Worm (Caenorhabditis elegans) whole organism, L1 larva: ENCODE data around the gene T16G1.18.

Source experiments
- C04F5.9 ChIP-seq: sonication (generic microtip); optimal IDR thresholded peaks from 2 replicates; lab custom pipeline; 2016; ENCODE audit warnings: missing genetic modification characterization, missing compliant biosample characterization
- aly-2 ChIP-seq: fragments of 150-350 bp; optimal IDR thresholded peaks from 2 replicates; lab custom pipeline; 2014; ENCODE audit warnings: missing biosample characterization, missing genetic modification characterization
- blmp-1 ChIP-seq: fragments of 150-350 bp; optimal IDR thresholded peaks from 2 replicates; lab custom pipeline; 2014; ENCODE audit warnings: missing biosample characterization, missing genetic modification characterization
- ceh-63 ChIP-seq: fragments of 200-800 bp; sonication (Bioruptor generic); optimal IDR thresholded peaks from 2 replicates; lab custom pipeline; 2018; ENCODE audit warnings: mild to moderate bottlenecking, missing genetic modification characterization, missing compliant biosample characterization
- ceh-88 ChIP-seq: fragments of 200-800 bp; sonication (Bioruptor generic); IDR thresholded peaks from 2 replicates; pipeline ENCODE4 v1.3.6; 2022; ENCODE audit warnings: missing genetic modification characterization, missing compliant biosample characterization
- efl-1 ChIP-seq, 4 experiments: fragments of 150-350 bp; optimal IDR thresholded peaks in 3 of 4; peaks in 1 of 4; 1 replicate in 1 of 4; 2 replicates in 3 of 4; lab custom pipeline; 2014; ENCODE audit warnings: missing biosample characterization in 2 of 4, missing genetic modification characterization in 2 of 4, missing genetic modification reagents in 2 of 4
- egl-13 ChIP-seq: sonication (generic microtip); optimal IDR thresholded peaks from 2 replicates; lab custom pipeline; 2016; ENCODE audit warnings: missing genotype, missing genetic modification reagents, missing genetic modification characterization, missing compliant biosample characterization
- egl-27 ChIP-seq, 2 experiments: fragments of 150-350 bp in 1 of 2; sonication (generic microtip); optimal IDR thresholded peaks; 3 replicates each; lab custom pipeline; 2017 to 2018; ENCODE audit warnings: missing biosample characterization in 2 of 2, missing genetic modification characterization in 2 of 2, missing genetic modification reagents in 2 of 2
- elt-2 ChIP-seq: sonication (generic microtip); optimal IDR thresholded peaks from 2 replicates; lab custom pipeline; 2016; ENCODE audit warnings: missing genetic modification characterization, mild to moderate bottlenecking, inconsistent platforms, missing compliant biosample characterization, missing genetic modification reagents
- elt-3 ChIP-seq, 6 experiments: fragments of 150-350 bp in 1 of 6; sonication (generic microtip); optimal IDR thresholded peaks; 2 replicates each; lab custom pipeline; 2017 to 2018; ENCODE audit warnings: missing biosample characterization in 6 of 6, missing genetic modification characterization in 6 of 6, inconsistent platforms in 1 of 6
- fkh-10 ChIP-seq: sonication (generic microtip); optimal IDR thresholded peaks from 2 replicates; lab custom pipeline; 2017; ENCODE audit warnings: missing biosample characterization, missing genetic modification reagents, missing genetic modification characterization
- fos-1 ChIP-seq: fragments of 150-350 bp; optimal IDR thresholded peaks from 2 replicates; lab custom pipeline; 2014; ENCODE audit warnings: missing biosample characterization, missing genetic modification characterization
- hlh-4 ChIP-seq: sonication (generic microtip); optimal IDR thresholded peaks from 2 replicates; lab custom pipeline; 2016; ENCODE audit warnings: mild to moderate bottlenecking, missing genetic modification characterization, missing compliant biosample characterization
- lin-14 ChIP-seq: fragments of 200-800 bp; sonication (Bioruptor generic); optimal IDR thresholded peaks from 2 replicates; lab custom pipeline; 2018; ENCODE audit warnings: mild to moderate bottlenecking, missing genetic modification characterization, moderate library complexity, missing compliant biosample characterization
- lin-35 ChIP-seq, 2 experiments: fragments of 150-350 bp; optimal IDR thresholded peaks; 2 replicates each; lab custom pipeline; 2014; ENCODE audit warnings: missing biosample characterization in 2 of 2, missing genetic modification characterization in 2 of 2, missing genetic modification reagents in 2 of 2
- lin-39 ChIP-seq: fragments of 150-350 bp; optimal IDR thresholded peaks from 2 replicates; lab custom pipeline; 2014; ENCODE audit warnings: missing biosample characterization, missing genetic modification reagents, missing genetic modification characterization
- mab-9 ChIP-seq: fragments of 200-800 bp; sonication (Bioruptor generic); IDR thresholded peaks from 2 replicates; pipeline ENCODE4 v1.3.6; 2022; ENCODE audit warnings: missing genetic modification reagents, missing genetic modification characterization, missing compliant biosample characterization
- mef-2 ChIP-seq: fragments of 150-350 bp; optimal IDR thresholded peaks from 2 replicates; lab custom pipeline; 2014; ENCODE audit warnings: missing biosample characterization, missing genetic modification characterization
- mep-1 ChIP-seq: fragments of 150-350 bp; optimal IDR thresholded peaks from 2 replicates; lab custom pipeline; 2014; ENCODE audit warnings: missing biosample characterization, missing genetic modification characterization
- nhr-12 ChIP-seq: sonication (generic microtip); optimal IDR thresholded peaks from 2 replicates; lab custom pipeline; 2017; ENCODE audit warnings: missing biosample characterization, missing genetic modification characterization
- nhr-20 ChIP-seq: sonication (generic microtip); optimal IDR thresholded peaks from 2 replicates; lab custom pipeline; 2016; ENCODE audit warnings: mild to moderate bottlenecking, missing genetic modification characterization, missing compliant biosample characterization
- nhr-28 ChIP-seq: fragments of 150-350 bp; optimal IDR thresholded peaks from 2 replicates; lab custom pipeline; 2014; ENCODE audit warnings: missing biosample characterization, missing genetic modification characterization
- nhr-76 ChIP-seq: sonication (generic microtip); optimal IDR thresholded peaks from 2 replicates; lab custom pipeline; 2017; ENCODE audit warnings: missing biosample characterization, missing genetic modification characterization
- nhr-84 ChIP-seq: sonication (generic microtip); optimal IDR thresholded peaks from 2 replicates; lab custom pipeline; 2017; ENCODE audit warnings: missing biosample characterization, missing genetic modification characterization
- nhr-85 ChIP-seq: sonication (generic microtip); peaks from one replicate; lab custom pipeline; 2016; ENCODE audit warnings: missing genetic modification characterization, inconsistent platforms, missing compliant biosample characterization
- pax-3 ChIP-seq: fragments of 200-800 bp; sonication (Bioruptor generic); optimal IDR thresholded peaks from 2 replicates; lab custom pipeline; 2018; ENCODE audit warnings: mild to moderate bottlenecking, missing genetic modification characterization, moderate library complexity, missing compliant biosample characterization
- snpc-4 ChIP-seq: fragments of 150-350 bp; optimal IDR thresholded peaks from 2 replicates; lab custom pipeline; 2014; ENCODE audit warnings: missing biosample characterization, missing genetic modification characterization
- tbx-2 ChIP-seq: sonication (generic microtip); optimal IDR thresholded peaks from 2 replicates; lab custom pipeline; 2016; ENCODE audit warnings: missing genetic modification characterization, missing compliant biosample characterization
- ztf-11 ChIP-seq, 2 experiments: sonication (generic microtip); optimal IDR thresholded peaks; 2 replicates each; lab custom pipeline; 2016 to 2017; ENCODE audit warnings: missing genetic modification characterization in 2 of 2, missing biosample characterization in 1 of 2, missing compliant biosample characterization in 1 of 2
- ztf-4 ChIP-seq: fragments of 150-350 bp; optimal IDR thresholded peaks from 2 replicates; lab custom pipeline; 2014; ENCODE audit warnings: missing biosample characterization, missing genetic modification characterization

The T16G1.18 gene

ce11 chrV:12919705-12920104 is 31.4 kb upstream of the T16G1.18 start, which contains the start of gene lipl-1:
Gene lipl-1 (plus strand): TSS chrV:12919986.
- TF ChIP-seq aly-2: no peak
- TF ChIP-seq tbx-2 (tag; lab: Kevin White, UChicago): no peak
- no peak for TF ChIP-seq nhr-20
- no peak for TF ChIP-seq fos-1 (tag; lab: Kevin White, UChicago)
- TF ChIP-seq egl-27 (tag; optimal IDR thresholded peaks at IDR 0.05; lab: Kevin White, UChicago): no peak
- TF ChIP-seq snpc-4: no peak
- no peak for TF ChIP-seq nhr-28 (tag; lab: Kevin White, UChicago)

DNA sequence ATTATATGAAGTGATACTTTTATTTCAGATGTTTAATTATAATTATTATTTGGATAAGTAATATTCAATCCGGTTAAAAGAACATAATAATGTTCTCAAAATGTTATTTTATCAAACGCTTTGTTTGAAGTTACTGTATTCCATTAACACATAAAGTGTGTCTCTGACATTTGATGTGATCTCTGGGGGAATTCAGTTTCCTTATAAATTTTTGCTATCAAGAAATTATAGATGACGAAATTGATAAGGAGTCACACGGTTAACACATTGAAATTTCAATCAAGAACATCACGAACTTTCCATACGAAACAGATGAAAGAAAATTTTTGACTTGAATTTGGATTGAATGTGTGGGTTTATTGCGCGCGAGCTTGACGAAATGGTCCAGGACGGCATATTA is 29.4 kb upstream of the T16G1.18 start:
- no peak for TF ChIP-seq C04F5.9
- peak in 1 of 2 experiments; percentile 26 for TF ChIP-seq lin-35 (GFP tag; optimal IDR thresholded peaks at IDR 0.05; lab: Kevin White, UChicago)
- peak; percentile 15 for TF ChIP-seq pax-3 (tag; lab: Kevin White, UChicago)
- peak; percentile 15 for TF ChIP-seq nhr-20
- TF ChIP-seq elt-2 (tag; lab: Kevin White, UChicago): peak; percentile 74
- TF ChIP-seq, all 84 proteins: peak for 4

DNA sequence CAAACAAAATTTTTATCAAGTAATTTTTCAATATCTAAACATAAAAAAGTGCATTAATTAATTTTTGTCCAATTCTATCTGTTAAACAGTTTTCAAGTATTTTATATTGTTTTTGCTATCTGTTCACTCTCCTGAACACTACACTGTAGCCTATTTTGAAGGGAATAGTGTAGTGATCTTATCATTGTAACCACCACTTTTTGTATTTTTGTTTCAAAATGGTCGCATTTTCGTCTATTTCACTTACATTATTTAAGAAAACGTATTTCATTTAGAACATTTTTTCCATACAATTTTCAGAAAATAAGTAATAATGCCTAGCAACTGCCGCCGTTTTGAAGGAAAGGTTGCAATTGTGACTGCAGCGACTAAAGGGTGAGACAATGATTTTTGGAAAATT is 28.8 kb upstream of the T16G1.18 start, which contains the start of gene dhrs-4:
Gene dhrs-4 (plus strand): TSS at position 301 of the 400 bp plus-strand sequence.
- no peak for TF ChIP-seq nhr-76
- peak; percentile 14 for TF ChIP-seq nhr-20

- TF ChIP-seq lin-35 (GFP tag; optimal IDR thresholded peaks at IDR 0.05; lab: Kevin White, UChicago): no peak
- TF ChIP-seq mef-2: no peak
- TF ChIP-seq efl-1 (optimal IDR thresholded peaks at IDR 0.05; lab: Kevin White, UChicago): no peak
- TF ChIP-seq efl-1 (GFP tag; optimal IDR thresholded peaks at IDR 0.05 in 1 of 2; lab: Kevin White, UChicago): peak in 1 of 2 experiments; percentile 12
Observed at ce11 chrV:12924128-12924527, 27.0 kb upstream of the T16G1.18 start, which contains the start of gene pqn-67. Gene pqn-67 (plus strand): TSS chrV:12924428.

DNA sequence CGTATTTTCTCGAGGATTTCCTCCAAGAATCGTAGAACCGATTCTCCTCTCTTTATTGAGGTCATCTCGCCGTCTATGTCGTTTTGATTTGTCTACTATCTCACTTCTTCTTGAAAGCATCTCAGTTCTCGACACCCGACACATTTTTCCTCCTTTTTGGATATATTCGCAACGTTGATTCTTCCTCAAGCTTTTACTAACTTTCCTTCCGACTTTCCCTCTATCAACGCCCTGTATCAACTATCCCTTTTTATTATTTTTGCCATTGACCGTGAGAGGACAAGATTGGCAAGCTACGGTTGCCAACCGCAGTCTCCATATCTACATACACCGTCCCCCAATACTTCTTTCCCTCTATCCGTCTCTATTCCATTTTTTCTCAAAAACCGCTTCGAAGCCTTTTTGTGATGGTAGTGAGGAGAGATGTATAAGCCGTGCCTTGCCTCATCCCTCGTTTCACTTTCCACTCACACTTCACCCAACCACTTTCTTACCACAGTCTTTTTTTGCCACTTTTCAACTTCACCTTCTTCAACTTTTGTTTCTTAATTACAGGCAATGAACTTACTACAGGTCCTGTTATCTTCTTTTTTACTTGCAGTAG is 22.1 kb upstream of the T16G1.18 start, which contains the start of gene T16G1.2:
Gene T16G1.2 (plus strand): TSS at position 554 of the 604 bp plus-strand sequence.
- TF ChIP-seq elt-2 (tag; lab: Kevin White, UChicago) (no peak), lin-39 (tag; lab: Kevin White, UChicago) (no peak), egl-13 (no peak), blmp-1 (tag; lab: Kevin White, UChicago) (peak; percentile 97), aly-2 (no peak)

DNA sequence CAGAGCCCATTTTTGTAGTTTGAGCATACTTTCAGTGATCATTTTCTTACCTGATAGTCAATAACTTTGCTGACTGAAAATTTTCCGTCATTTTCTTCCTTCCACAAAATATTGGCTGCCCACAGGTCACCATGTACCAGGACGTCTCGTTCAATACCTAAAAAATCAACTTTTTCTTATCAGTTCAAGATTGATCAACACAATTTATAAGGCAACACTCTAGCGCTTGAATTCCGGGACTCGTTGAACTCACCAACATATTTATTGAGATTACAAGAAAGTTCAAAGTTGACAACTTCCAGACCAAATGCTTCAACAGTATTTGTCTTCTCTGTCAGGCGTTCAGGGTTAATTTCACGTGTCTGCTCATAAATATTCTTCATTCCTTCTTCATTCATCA is 17.4 kb upstream of the T16G1.18 start:
- TF ChIP-seq efl-1 (optimal IDR thresholded peaks at IDR 0.05; lab: Kevin White, UChicago) (no peak), efl-1 (GFP tag; optimal IDR thresholded peaks at IDR 0.05 in 1 of 2; lab: Kevin White, UChicago) (peak in 1 of 2 experiments; percentile 2), elt-2 (tag; lab: Kevin White, UChicago) (peak; percentile 37), nhr-85 (tag; lab: Kevin White, UChicago) (peak; percentile 28), snpc-4 (no peak)

ce11 chrV:12934976-12935375 is 16.1 kb upstream of the T16G1.18 start, which contains the start of gene T16G1.7:
Gene T16G1.7 (minus strand): TSS chrV:12935112.
- TF ChIP-seq fkh-10 (no peak), ceh-88 (GFP tag; lab: Robert Waterston, UW) (no peak), nhr-20 (peak; percentile 85), nhr-12 (tag; lab: Kevin White, UChicago) (no peak), ztf-4 (tag; lab: Kevin White, UChicago) (no peak), efl-1 (optimal IDR thresholded peaks at IDR 0.05; lab: Kevin White, UChicago) (no peak), efl-1 (GFP tag; optimal IDR thresholded peaks at IDR 0.05 in 1 of 2; lab: Kevin White, UChicago) (peak in 1 of 2 experiments; percentile 59), elt-2 (tag; lab: Kevin White, UChicago) (peak; percentile 87), ceh-63 (no peak), ztf-11 (tag; optimal IDR thresholded peaks at IDR 0.05; lab: Kevin White, UChicago) (no peak), lin-14 (GFP tag; lab: Kevin White, UChicago) (peak; percentile 30), mab-9 (no peak), lin-35 (GFP tag; optimal IDR thresholded peaks at IDR 0.05; lab: Kevin White, UChicago) (peak in 1 of 2 experiments; percentile 42), nhr-84 (tag; lab: Kevin White, UChicago) (no peak), hlh-4 (tag; lab: Kevin White, UChicago) (no peak), elt-3 (tag; optimal IDR thresholded peaks at IDR 0.05; lab: Kevin White, UChicago) (no peak), mep-1 (tag; lab: Kevin White, UChicago) (no peak), snpc-4 (no peak)
